Worm (Caenorhabditis elegans): ENCODE results near the gene cfim-2.
A peak's percentile ranks its signal among the peaks of the same experiment; 100 is the strongest.

The cfim-2 gene

ce11 chrIV:8888525-8889026 lies 37.5 kb upstream of the cfim-2 start, which contains the start of gene oma-1:
TSS of gene oma-1 (plus strand) at chrIV:8888976.
- TF ChIP-seq snpc-4 (GFP tag; optimal IDR thresholded peaks at IDR 0.05) (no peak), snpc-4 (tag; optimal IDR thresholded peaks at IDR 0.05) (peak in 2 of 4 experiments; percentile 10 to 36), dpff-1 (tag; optimal IDR thresholded peaks at IDR 0.05) (no peak), F37B4.10 (GFP tag; IDR thresholded peaks at IDR 0.05) (no peak), hsf-1 (GFP tag; IDR thresholded peaks at IDR 0.05) (no peak; the same call in 1 of the 2 replicates), B0019.2 (GFP tag; conservative IDR thresholded peaks at IDR 0.05) (peak; percentile 36; the same call in 1 of the 2 replicates), ama-1 (optimal IDR thresholded peaks at IDR 0.05) (no peak), ama-1 (GFP tag; optimal IDR thresholded peaks at IDR 0.05) (no peak), F22D6.2 (tag; optimal IDR thresholded peaks at IDR 0.05) (no peak), chd-7 (tag; optimal IDR thresholded peaks at IDR 0.05) (no peak), ztf-18 (tag; optimal IDR thresholded peaks at IDR 0.05) (peak; percentile 49), ceh-27 (GFP tag; optimal IDR thresholded peaks at IDR 0.05) (no peak), efl-1 (GFP tag; optimal IDR thresholded peaks at IDR 0.05) (peak; percentile 95), gei-17 (GFP tag; optimal IDR thresholded peaks at IDR 0.05) (no peak), snpc-3.4 (tag; optimal IDR thresholded peaks at IDR 0.05) (peak; percentile 82), ztf-6 (GFP tag; IDR thresholded peaks at IDR 0.05) (no peak), aptf-3 (GFP tag; IDR thresholded peaks at IDR 0.05) (no peak), egl-44 (GFP tag; IDR thresholded peaks at IDR 0.05) (no peak), attf-6 (GFP tag; IDR thresholded peaks at IDR 0.05) (no peak), Y56A3A.18 (GFP tag; IDR thresholded peaks at IDR 0.05) (no peak), lsl-1 (GFP tag; optimal IDR thresholded peaks at IDR 0.05) (peak; percentile 99), cebp-1 (GFP tag; IDR thresholded peaks at IDR 0.05) (no peak), cebp-1 (tag; optimal IDR thresholded peaks at IDR 0.05) (no peak), mel-28 (tag; optimal IDR thresholded peaks at IDR 0.05; ENCODE audit: borderline replicate concordance) (no peak), F55B11.4 (tag; optimal IDR thresholded peaks at IDR 0.05; ENCODE audit: borderline replicate concordance, insufficient read depth) (no peak), hlh-12 (tag; optimal IDR thresholded peaks at IDR 0.05) (no peak), hmg-20 (GFP tag; IDR thresholded peaks at IDR 0.05) (no peak), F52B5.7 (tag; optimal IDR thresholded peaks at IDR 0.05) (no peak), nhr-179 (tag; optimal IDR thresholded peaks at IDR 0.05) (no peak), F10E7.11 (tag; optimal IDR thresholded peaks at IDR 0.05) (no peak), let-526 (GFP tag; IDR thresholded peaks at IDR 0.05) (no peak), atf-7 (tag; optimal IDR thresholded peaks at IDR 0.05) (no peak), nhr-80 (tag; optimal IDR thresholded peaks at IDR 0.05) (no peak), dpl-1 (GFP tag; optimal IDR thresholded peaks at IDR 0.05) (peak; percentile 83), ztf-28 (GFP tag; IDR thresholded peaks at IDR 0.05) (no peak), athp-1 (tag; optimal IDR thresholded peaks at IDR 0.05) (no peak), xnd-1 (tag; optimal IDR thresholded peaks at IDR 0.05) (peak; percentile 95), ccch-3 (GFP tag; optimal IDR thresholded peaks at IDR 0.05) (no peak), akir-1 (GFP tag; optimal IDR thresholded peaks at IDR 0.05) (no peak), tbp1 (GFP tag; optimal IDR thresholded peaks at IDR 0.05) (no peak), F57A8.1 (GFP tag; optimal IDR thresholded peaks at IDR 0.05) (no peak), ZK185.1 (tag; optimal IDR thresholded peaks at IDR 0.05; ENCODE audit: poor library complexity, severe bottlenecking) (no peak), F49E8.2 (tag; optimal IDR thresholded peaks at IDR 0.05; ENCODE audit: insufficient read depth) (peak; percentile 88), ztf-22 (GFP tag; optimal IDR thresholded peaks at IDR 0.05) (no peak), ceh-91 (GFP tag; IDR thresholded peaks at IDR 0.05) (peak; percentile 91), hmg-1.2 (GFP tag; IDR thresholded peaks at IDR 0.05) (no peak), lag-1 (GFP tag; IDR thresholded peaks at IDR 0.05) (no peak), mcd-1 (GFP tag; IDR thresholded peaks at IDR 0.05) (no peak), madf-3 (GFP tag; IDR thresholded peaks at IDR 0.05) (no peak; the same call in 1 of the 2 replicates), madf-6 (GFP tag; IDR thresholded peaks at IDR 0.05) (peak; percentile 99)
